Fruit fly (Drosophila melanogaster) whole organism, prepupa: Measurements from ENCODE around the gene Vajk3.

Experiments
- Blimp-1 ChIP-seq: fragments of 200-800 bp; sonication (Bioruptor generic); optimal IDR thresholded peaks from 3 replicates; lab custom pipeline; 2017; ENCODE audit warnings: missing biosample characterization, missing genetic modification characterization, mild to moderate bottlenecking, moderate library complexity, missing genetic modification reagents
- CG10669 ChIP-seq: fragments of 200-800 bp; sonication (Bioruptor generic); optimal IDR thresholded peaks from 3 replicates; lab custom pipeline; 2018; ENCODE audit warnings: missing biosample characterization, mild to moderate bottlenecking, missing genetic modification characterization, moderate library complexity
- CG11294 ChIP-seq: fragments of 200-800 bp; sonication (Bioruptor generic); IDR thresholded peaks from 2 replicates; pipeline ENCODE4 v1.3.6; 2022; ENCODE audit warnings: missing biosample characterization, missing genetic modification characterization
- CG11762 ChIP-seq: fragments of 200-800 bp; sonication (Bioruptor generic); optimal IDR thresholded peaks from 3 replicates; lab custom pipeline; 2016; ENCODE audit warnings: missing biosample characterization, missing genetic modification characterization; ENCODE audit not compliant: insufficient read depth
- CG1621 ChIP-seq: fragments of 200-800 bp; sonication (Bioruptor generic); optimal IDR thresholded peaks from 3 replicates; lab custom pipeline; 2018; ENCODE audit warnings: missing biosample characterization, mild to moderate bottlenecking, missing genetic modification characterization
- CG16779 ChIP-seq: fragments of 200-800 bp; sonication (Bioruptor generic); optimal IDR thresholded peaks from 3 replicates; lab custom pipeline; 2017; ENCODE audit warnings: missing biosample characterization, mild to moderate bottlenecking, missing genetic modification characterization
- CG3032 ChIP-seq: fragments of 200-800 bp; optimal IDR thresholded peaks from 2 replicates; lab custom pipeline; 2019; ENCODE audit warnings: missing biosample characterization, mild to moderate bottlenecking, missing genetic modification characterization, moderate library complexity
- CG31627 ChIP-seq: fragments of 200-800 bp; sonication (Bioruptor generic); optimal IDR thresholded peaks from 3 replicates; lab custom pipeline; 2016; ENCODE audit warnings: missing biosample characterization, missing genetic modification characterization
- CG32006 ChIP-seq: fragments of 200-800 bp; sonication (Bioruptor generic); optimal IDR thresholded peaks from 3 replicates; lab custom pipeline; 2017; ENCODE audit warnings: missing biosample characterization, mild to moderate bottlenecking, missing genetic modification characterization
- CG3919 ChIP-seq: fragments of 200-800 bp; sonication (Bioruptor generic); optimal IDR thresholded peaks from 3 replicates; lab custom pipeline; 2016; ENCODE audit warnings: missing biosample characterization, missing genetic modification characterization
- CG6163 ChIP-seq: fragments of 200-800 bp; sonication (Bioruptor generic); IDR thresholded peaks from 3 replicates; pipeline ENCODE4 v1.3.6; 2022; ENCODE audit warnings: missing biosample characterization, missing genetic modification characterization
- CG6276 ChIP-seq: fragments of 200-800 bp; sonication (Bioruptor generic); optimal IDR thresholded peaks from 2 replicates; lab custom pipeline; 2017; ENCODE audit warnings: missing biosample characterization, mild to moderate bottlenecking, missing genetic modification characterization
- CG6854 ChIP-seq: fragments of 200-800 bp; sonication (Bioruptor generic); optimal IDR thresholded peaks from 2 replicates; lab custom pipeline; 2017; ENCODE audit warnings: missing biosample characterization, mild to moderate bottlenecking, missing genetic modification characterization
- CG7368 ChIP-seq: fragments of 200-800 bp; sonication (Bioruptor generic); optimal IDR thresholded peaks from 3 replicates; lab custom pipeline; 2016; ENCODE audit warnings: missing biosample characterization, missing genetic modification characterization
- CG8319 ChIP-seq: fragments of 200-800 bp; sonication (Bioruptor generic); optimal IDR thresholded peaks from 3 replicates; lab custom pipeline; 2016; ENCODE audit warnings: missing biosample characterization, missing genetic modification characterization
- CG8632 ChIP-seq: fragments of 200-800 bp; sonication (Bioruptor generic); optimal IDR thresholded peaks from 3 replicates; lab custom pipeline; 2016; ENCODE audit warnings: missing biosample characterization, missing genetic modification characterization
- CG9139 ChIP-seq: fragments of 200-800 bp; sonication (Bioruptor generic); optimal IDR thresholded peaks from 3 replicates; lab custom pipeline; 2017; ENCODE audit warnings: missing biosample characterization, mild to moderate bottlenecking, missing genetic modification characterization
- Eip75B ChIP-seq: fragments of 200-800 bp; sonication (Bioruptor generic); optimal IDR thresholded peaks from 3 replicates; lab custom pipeline; 2016; ENCODE audit warnings: missing biosample characterization, missing genetic modification characterization
- Eip78C ChIP-seq: fragments of 200-800 bp; sonication (Bioruptor generic); peaks from one replicate; lab custom pipeline; 2016; ENCODE audit warnings: missing biosample characterization, missing genetic modification characterization
- Eip93F ChIP-seq: fragments of 200-800 bp; sonication (Bioruptor generic); optimal IDR thresholded peaks from 2 replicates; lab custom pipeline; 2016; ENCODE audit warnings: missing biosample characterization, mild to moderate bottlenecking, missing genetic modification characterization
- Ets21C ChIP-seq: fragments of 200-800 bp; sonication (Bioruptor generic); optimal IDR thresholded peaks from 3 replicates; lab custom pipeline; 2016; ENCODE audit warnings: missing biosample characterization, missing genetic modification characterization
- Ets96B ChIP-seq: fragments of 200-800 bp; optimal IDR thresholded peaks from 2 replicates; lab custom pipeline; 2019; ENCODE audit warnings: missing biosample characterization, mild to moderate bottlenecking, missing genetic modification characterization, moderate library complexity
- Hr4 ChIP-seq: fragments of 200-800 bp; sonication (Bioruptor generic); optimal IDR thresholded peaks from 3 replicates; lab custom pipeline; 2016; ENCODE audit warnings: missing biosample characterization, missing genetic modification characterization
- Lpt ChIP-seq: fragments of 200-800 bp; sonication (Bioruptor generic); optimal IDR thresholded peaks from 3 replicates; lab custom pipeline; 2016; ENCODE audit warnings: missing biosample characterization, missing genetic modification characterization
- Met ChIP-seq: fragments of 200-800 bp; sonication (Bioruptor generic); optimal IDR thresholded peaks from 3 replicates; lab custom pipeline; 2016; ENCODE audit warnings: missing biosample characterization, missing genetic modification characterization
- OdsH ChIP-seq: fragments of 200-800 bp; sonication (Bioruptor generic); optimal IDR thresholded peaks from 3 replicates; lab custom pipeline; 2016; ENCODE audit warnings: missing biosample characterization, missing genetic modification characterization
- Smox ChIP-seq: fragments of 200-800 bp; sonication (Bioruptor generic); optimal IDR thresholded peaks from 3 replicates; lab custom pipeline; 2016; ENCODE audit warnings: missing biosample characterization, missing genetic modification characterization
- Sox102F ChIP-seq: fragments of 200-800 bp; sonication (Bioruptor generic); optimal IDR thresholded peaks from 2 replicates; lab custom pipeline; 2016; ENCODE audit warnings: missing biosample characterization, mild to moderate bottlenecking, missing genetic modification characterization
- achi ChIP-seq: fragments of 200-800 bp; sonication (Bioruptor generic); optimal IDR thresholded peaks from 3 replicates; lab custom pipeline; 2016; ENCODE audit warnings: missing biosample characterization, missing genetic modification characterization
- acj6 ChIP-seq: fragments of 200-800 bp; sonication (Bioruptor generic); optimal IDR thresholded peaks from 3 replicates; lab custom pipeline; 2016; ENCODE audit warnings: missing biosample characterization, missing genetic modification characterization
- cyc ChIP-seq: fragments of 200-800 bp; sonication (Bioruptor generic); optimal IDR thresholded peaks from 3 replicates; lab custom pipeline; 2016; ENCODE audit warnings: missing biosample characterization, missing genetic modification characterization
- dac ChIP-seq: fragments of 200-800 bp; sonication (Bioruptor generic); optimal IDR thresholded peaks from 2 replicates; lab custom pipeline; 2017; ENCODE audit warnings: missing biosample characterization, mild to moderate bottlenecking, missing genetic modification characterization
- dsx ChIP-seq: fragments of 200-800 bp; optimal IDR thresholded peaks from 3 replicates; lab custom pipeline; 2019; ENCODE audit warnings: missing biosample characterization, mild to moderate bottlenecking, missing genetic modification characterization, moderate library complexity; ENCODE audit not compliant: poor library complexity, severe bottlenecking
- eg ChIP-seq: fragments of 200-800 bp; sonication (Bioruptor generic); IDR thresholded peaks from 3 replicates; pipeline ENCODE4 v1.3.6; 2022; ENCODE audit warnings: missing biosample characterization, missing genetic modification characterization
- fd85E ChIP-seq: fragments of 200-800 bp; sonication (Bioruptor generic); optimal IDR thresholded peaks from 3 replicates; lab custom pipeline; 2016; ENCODE audit warnings: missing biosample characterization, missing genetic modification characterization
- fkh ChIP-seq: fragments of 200-800 bp; sonication (Bioruptor generic); optimal IDR thresholded peaks from 3 replicates; lab custom pipeline; 2017; ENCODE audit warnings: missing biosample characterization, mild to moderate bottlenecking, missing genetic modification characterization, moderate library complexity
- lz ChIP-seq: fragments of 200-800 bp; sonication (Bioruptor generic); optimal IDR thresholded peaks from 3 replicates; lab custom pipeline; 2016; ENCODE audit warnings: missing biosample characterization, missing genetic modification characterization
- pdm3 ChIP-seq: fragments of 200-800 bp; sonication (Bioruptor generic); optimal IDR thresholded peaks from 3 replicates; lab custom pipeline; 2016; ENCODE audit warnings: missing biosample characterization, missing genetic modification characterization
- ss ChIP-seq, 2 experiments: fragments of 200-800 bp; sonication (Bioruptor generic); optimal IDR thresholded peaks; 2 replicates in 1 of 2; 3 replicates in 1 of 2; lab custom pipeline; 2017 to 2018; ENCODE audit warnings: mild to moderate bottlenecking in 2 of 2, missing biosample characterization in 2 of 2, missing genetic modification characterization in 2 of 2, moderate library complexity in 1 of 2
- svp ChIP-seq: fragments of 200-800 bp; sonication (Bioruptor generic); peaks from one replicate; lab custom pipeline; 2016; ENCODE audit warnings: missing biosample characterization, missing genetic modification characterization
- topi ChIP-seq: fragments of 200-800 bp; sonication (Bioruptor generic); optimal IDR thresholded peaks from 3 replicates; lab custom pipeline; 2016; ENCODE audit warnings: missing biosample characterization, missing genetic modification characterization
- vri ChIP-seq: fragments of 200-800 bp; sonication (Bioruptor generic); optimal IDR thresholded peaks from 3 replicates; lab custom pipeline; 2016; ENCODE audit warnings: missing biosample characterization, mild to moderate bottlenecking, missing genetic modification characterization

Vajk3 gene

DNA sequence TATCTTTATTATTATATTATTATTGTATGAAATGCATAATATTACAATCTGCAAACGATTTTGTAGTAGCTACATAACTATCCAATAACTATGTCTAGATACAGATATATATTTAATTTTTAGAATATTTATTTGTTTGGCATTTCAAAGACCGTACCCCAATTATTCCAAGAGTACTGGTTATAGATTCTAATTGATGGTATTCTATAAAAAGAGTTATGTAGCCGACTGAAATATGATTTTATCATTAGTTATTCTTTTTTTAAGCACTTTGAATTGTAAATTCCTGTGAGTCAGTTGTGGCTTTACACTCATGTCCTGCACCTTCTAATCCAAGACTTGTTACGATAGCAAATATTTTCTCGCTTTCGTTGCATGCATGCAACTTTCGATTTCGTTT is 21.6 kb downstream of the Vajk3 start (continued):
- TF ChIP-seq CG6276, result peak; percentile 77
- no peak for TF ChIP-seq Ets96B (tag; lab: Kevin White, UChicago)
- TF ChIP-seq topi (GFP tag; lab: Kevin White, UChicago), result no peak
- TF ChIP-seq lz (GFP tag; lab: Kevin White, UChicago), result no peak
- TF ChIP-seq fd85E (GFP tag; lab: Kevin White, UChicago), result no peak
- TF ChIP-seq Eip93F (GFP tag; lab: Kevin White, UChicago), result no peak
- peak; percentile 85 for TF ChIP-seq CG32006
- no peak for TF ChIP-seq CG6854 (GFP tag; lab: Kevin White, UChicago)
- TF ChIP-seq CG11762 (GFP tag; lab: Kevin White, UChicago), result no peak
- peak; percentile 26 for TF ChIP-seq dac (GFP tag; lab: Kevin White, UChicago)
- no peak for TF ChIP-seq Blimp-1
- no peak for TF ChIP-seq fkh (GFP tag; lab: Kevin White, UChicago)
- TF ChIP-seq Hr4 (GFP tag; lab: Kevin White, UChicago), result peak; percentile 46
- TF ChIP-seq vri, result no peak
- TF ChIP-seq Ets21C (GFP tag; lab: Kevin White, UChicago), result no peak
- TF ChIP-seq Lpt, result peak; percentile 42
- no peak for TF ChIP-seq ss (GFP tag; optimal IDR thresholded peaks at IDR 0.05; lab: Kevin White, UChicago)
- peak; percentile 27 for TF ChIP-seq svp (GFP tag; lab: Kevin White, UChicago)
- TF ChIP-seq CG8632 (GFP tag; lab: Kevin White, UChicago), result no peak
- no peak for TF ChIP-seq CG16779
- no peak for TF ChIP-seq dsx (GFP tag; lab: Kevin White, UChicago)
- no peak for TF ChIP-seq cyc
- no peak for TF ChIP-seq CG6163 (GFP tag; lab: Robert Waterston, UW)
- TF ChIP-seq OdsH (GFP tag; lab: Kevin White, UChicago), result peak; percentile 23
- no peak for TF ChIP-seq CG7368 (GFP tag; lab: Kevin White, UChicago)
- no peak for TF ChIP-seq Smox
- TF ChIP-seq CG31627 (GFP tag; lab: Kevin White, UChicago), result no peak
- no peak for TF ChIP-seq CG10669 (GFP tag; lab: Kevin White, UChicago)
- TF ChIP-seq Eip78C (GFP tag; lab: Kevin White, UChicago), result peak; percentile 70
- no peak for TF ChIP-seq achi
- no peak for TF ChIP-seq Sox102F
- TF ChIP-seq, all 60 proteins: peak for 16

DNA sequence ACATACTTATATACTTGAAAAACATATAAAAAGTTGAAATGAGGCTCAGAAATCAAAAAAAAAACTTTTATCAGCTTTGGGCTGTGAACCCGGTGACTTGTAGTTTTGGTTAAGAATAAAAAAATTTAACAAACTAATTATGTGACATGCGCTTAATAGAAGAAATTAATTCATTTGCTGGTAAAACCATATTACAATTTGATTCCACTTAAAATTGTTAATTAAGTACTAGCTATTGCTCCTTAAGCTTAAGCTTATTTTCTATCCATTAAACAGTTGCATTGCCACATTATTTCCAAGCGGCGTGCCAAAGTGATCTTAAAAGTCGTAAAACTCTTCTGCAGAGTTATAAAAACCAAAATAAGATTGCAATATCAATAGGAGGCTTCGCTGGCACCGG is 23.3 kb downstream of the Vajk3 start:
- peak; percentile 26 for TF ChIP-seq pdm3 (GFP tag; lab: Kevin White, UChicago)
- no peak for TF ChIP-seq vri
- peak; percentile 56 for TF ChIP-seq svp (GFP tag; lab: Kevin White, UChicago)
- TF ChIP-seq CG6276, result peak; percentile 33
- no peak for TF ChIP-seq CG7368 (GFP tag; lab: Kevin White, UChicago)
- peak; percentile 35 for TF ChIP-seq CG32006
- TF ChIP-seq Eip78C (GFP tag; lab: Kevin White, UChicago), result peak; percentile 58
- TF ChIP-seq lz (GFP tag; lab: Kevin White, UChicago), result no peak

DNA sequence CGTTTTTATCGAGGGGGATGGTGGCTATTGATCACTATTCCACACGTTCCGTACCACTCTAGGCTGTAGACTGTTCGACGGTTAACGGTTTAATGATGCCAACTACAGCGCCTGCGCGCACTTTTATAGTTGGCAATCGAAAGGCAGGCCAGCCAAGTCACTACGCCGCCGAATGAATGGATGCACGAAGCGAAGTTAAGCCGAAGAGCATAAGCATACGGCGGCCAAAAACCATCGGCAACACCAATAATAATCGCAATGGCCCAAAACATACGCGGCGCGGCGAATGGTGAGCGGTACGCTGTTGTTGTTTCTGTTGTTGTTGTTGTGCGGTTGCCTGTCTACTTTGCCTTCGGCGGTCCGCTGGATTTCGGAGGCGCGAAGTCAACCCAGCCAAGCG is 23.8 kb downstream of the Vajk3 start, which contains the start of gene Vajk1:
Gene Vajk1, minus strand, starts transcription at position 101 of the 400 bp plus-strand sequence.
- TF ChIP-seq CG1621 (tag; lab: Kevin White, UChicago) (no peak), eg (peak; percentile 31; the same call in 1 of the 3 replicates)
- TF ChIP-seq, all 60 proteins: peak for 1

DNA sequence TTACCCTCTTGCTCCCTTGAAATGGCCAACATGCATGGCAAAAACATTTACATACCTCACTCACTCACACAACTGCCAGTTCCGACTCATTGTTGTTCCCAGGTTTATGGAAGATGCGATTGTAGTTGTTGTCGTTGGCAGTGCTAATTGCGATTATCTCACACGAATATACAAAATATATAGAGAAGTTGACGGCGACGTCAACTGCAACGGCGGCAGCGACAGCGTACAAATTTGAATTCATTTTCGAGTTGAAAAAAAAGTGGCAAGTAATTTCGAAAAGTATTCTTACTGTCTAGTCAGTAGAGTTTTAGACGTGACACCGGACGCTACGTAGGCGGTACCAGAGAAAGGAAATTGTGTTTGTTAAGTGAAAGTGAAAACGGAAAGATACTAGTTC is 32.9 kb downstream of the Vajk3 start, which contains the start of gene Ance-3:
Gene Ance-3, plus strand, starts transcription at position 301 of the 400 bp plus-strand sequence.
- TF ChIP-seq Eip75B (GFP tag; lab: Kevin White, UChicago), result no peak
- TF ChIP-seq OdsH (GFP tag; lab: Kevin White, UChicago), result no peak
- no peak for TF ChIP-seq acj6 (GFP tag; lab: Kevin White, UChicago)
- no peak for TF ChIP-seq CG9139 (GFP tag; lab: Kevin White, UChicago)
- TF ChIP-seq Blimp-1, result no peak
- no peak for TF ChIP-seq CG31627 (GFP tag; lab: Kevin White, UChicago)
- no peak for TF ChIP-seq Eip78C (GFP tag; lab: Kevin White, UChicago)
- no peak for TF ChIP-seq Met (GFP tag; lab: Kevin White, UChicago)
- TF ChIP-seq CG6163 (GFP tag; lab: Robert Waterston, UW), result no peak
- TF ChIP-seq CG3919 (GFP tag; lab: Kevin White, UChicago), result no peak
- TF ChIP-seq CG3032 (tag; lab: Kevin White, UChicago), result no peak
- TF ChIP-seq CG32006, result no peak
- TF ChIP-seq fd85E (GFP tag; lab: Kevin White, UChicago), result no peak
- no peak for TF ChIP-seq pdm3 (GFP tag; lab: Kevin White, UChicago)
- TF ChIP-seq CG11294, result no peak
- no peak for TF ChIP-seq lz (GFP tag; lab: Kevin White, UChicago)
- no peak for TF ChIP-seq Eip93F (GFP tag; lab: Kevin White, UChicago)
- TF ChIP-seq dac (GFP tag; lab: Kevin White, UChicago), result no peak
- no peak for TF ChIP-seq CG8319 (GFP tag; lab: Kevin White, UChicago)
- TF ChIP-seq, all 60 proteins: peak for 0
